Fruit fly (Drosophila melanogaster): Measurements from ENCODE around the gene Gmd.

- TF ChIP-seq CG4707 (GFP tag; optimal IDR thresholded peaks at IDR 0.05) (no peak), CG1529 (GFP tag; optimal IDR thresholded peaks at IDR 0.05) (no peak), CTCF (GFP tag; optimal IDR thresholded peaks at IDR 0.05) (no peak), CG6654 (GFP tag; optimal IDR thresholded peaks at IDR 0.05) (no peak)
These were observed 11.4 kb downstream of the Gmd start, which contains the start of gene CG34125 for dm6 chr2L:4965420-4965819.

Data from whole organism, embryonic.